Fruit fly (Drosophila melanogaster) whole organism, embryonic: ENCODE measurements around the gene CG8142.
A peak's percentile ranks its signal among the peaks of the same experiment; 100 is the strongest.

Experiments used
- CG10274 ChIP-seq: fragments of 200-800 bp; sonication (Bioruptor generic); optimal IDR thresholded peaks from 3 replicates; lab custom pipeline; 2017; ENCODE audit warnings: missing biosample characterization, mild to moderate bottlenecking, missing genetic modification characterization
- CG10462 ChIP-seq: fragments of 200-800 bp; sonication (Bioruptor generic); optimal IDR thresholded peaks from 2 replicates; lab custom pipeline; 2016; ENCODE audit warnings: missing biosample characterization, missing genetic modification characterization
- CG11085 ChIP-seq: fragments of 200-800 bp; sonication (Bioruptor generic); IDR thresholded peaks from 2 replicates; pipeline ENCODE4 v1.3.6; 2022; ENCODE audit warnings: missing biosample characterization, missing genetic modification characterization
- CG11093 ChIP-seq: fragments of 200-800 bp; sonication (Bioruptor generic); IDR thresholded peaks from 3 replicates; pipeline ENCODE4 v1.3.6; 2022; ENCODE audit warnings: missing biosample characterization, missing genetic modification characterization
- CG13287 ChIP-seq: fragments of 200-800 bp; sonication (Bioruptor generic); IDR thresholded peaks from 2 replicates; pipeline ENCODE4 v1.3.6; 2022; ENCODE audit warnings: missing biosample characterization, missing genetic modification characterization; ENCODE audit not compliant: partially characterized antibody
- CG13424 ChIP-seq: fragments of 200-800 bp; sonication (Bioruptor generic); optimal IDR thresholded peaks from 2 replicates; lab custom pipeline; 2019; ENCODE audit warnings: missing biosample characterization, mild to moderate bottlenecking, missing genetic modification characterization, moderate library complexity
- CG13894 ChIP-seq: fragments of 200-800 bp; sonication (Bioruptor generic); optimal IDR thresholded peaks from 3 replicates; lab custom pipeline; 2018; ENCODE audit warnings: missing biosample characterization, mild to moderate bottlenecking, missing genetic modification characterization, moderate library complexity
- CG15696 ChIP-seq: fragments of 200-800 bp; sonication (Bioruptor generic); optimal IDR thresholded peaks from 2 replicates; lab custom pipeline; 2019; ENCODE audit warnings: missing biosample characterization, mild to moderate bottlenecking, missing genetic modification characterization, moderate library complexity
- CG1647 ChIP-seq: fragments of 200-800 bp; sonication (Bioruptor generic); optimal IDR thresholded peaks from 3 replicates; lab custom pipeline; 2016; ENCODE audit warnings: missing biosample characterization, missing genetic modification characterization
- CG16815 ChIP-seq: fragments of 200-800 bp; sonication (Bioruptor generic); optimal IDR thresholded peaks from 3 replicates; lab custom pipeline; 2017; ENCODE audit warnings: missing biosample characterization, mild to moderate bottlenecking, missing genetic modification characterization
- CG18764 ChIP-seq: fragments of 200-800 bp; sonication (Bioruptor generic); optimal IDR thresholded peaks from 3 replicates; lab custom pipeline; 2016; ENCODE audit warnings: missing biosample characterization, missing genetic modification characterization
- CG2120 ChIP-seq: fragments of 200-800 bp; sonication (Bioruptor generic); optimal IDR thresholded peaks from 3 replicates; lab custom pipeline; 2016; ENCODE audit warnings: missing biosample characterization, missing genetic modification characterization
- CG2129 ChIP-seq: fragments of 200-800 bp; sonication (Bioruptor generic); IDR thresholded peaks from 2 replicates; pipeline ENCODE4 v1.3.6; 2022; ENCODE audit warnings: missing biosample characterization, missing genetic modification characterization; ENCODE audit not compliant: partially characterized antibody
- CG31365 ChIP-seq: fragments of 200-800 bp; sonication (Bioruptor generic); optimal IDR thresholded peaks from 2 replicates; lab custom pipeline; 2018; ENCODE audit warnings: missing biosample characterization, mild to moderate bottlenecking, missing genetic modification characterization
- CG42726 ChIP-seq: fragments of 200-800 bp; sonication (Bioruptor generic); IDR thresholded peaks from 2 replicates; pipeline ENCODE4 v1.3.6; 2022; ENCODE audit warnings: missing biosample characterization, missing genetic modification characterization; ENCODE audit not compliant: partially characterized antibody
- CG4404 ChIP-seq: fragments of 200-800 bp; sonication (Bioruptor generic); IDR thresholded peaks from 2 replicates; pipeline ENCODE4 v1.3.6; 2022; ENCODE audit warnings: missing biosample characterization, missing genetic modification characterization
- CG6654 ChIP-seq: fragments of 200-800 bp; sonication (Bioruptor generic); optimal IDR thresholded peaks from 2 replicates; lab custom pipeline; 2017; ENCODE audit warnings: missing biosample characterization, mild to moderate bottlenecking, missing genetic modification characterization
- CG6791 ChIP-seq: fragments of 200-800 bp; sonication (Bioruptor generic); IDR thresholded peaks from 3 replicates; pipeline ENCODE4 v1.3.6; 2022; ENCODE audit warnings: missing biosample characterization, missing genetic modification characterization; ENCODE audit not compliant: partially characterized antibody
- CG7271 ChIP-seq: fragments of 200-800 bp; sonication (Bioruptor generic); optimal IDR thresholded peaks from 2 replicates; lab custom pipeline; 2018; ENCODE audit warnings: missing biosample characterization, mild to moderate bottlenecking, missing genetic modification characterization, moderate library complexity
- D19B ChIP-seq: fragments of 200-800 bp; sonication (Bioruptor generic); optimal IDR thresholded peaks from 2 replicates; lab custom pipeline; 2017; ENCODE audit warnings: missing biosample characterization, mild to moderate bottlenecking, missing genetic modification characterization
- Dp ChIP-seq: fragments of 200-800 bp; sonication (Bioruptor generic); optimal IDR thresholded peaks from 2 replicates; lab custom pipeline; 2018; ENCODE audit warnings: missing biosample characterization, mild to moderate bottlenecking, missing genetic modification characterization, moderate library complexity
- Hey ChIP-seq: fragments of 200-800 bp; sonication (Bioruptor generic); optimal IDR thresholded peaks from 3 replicates; lab custom pipeline; 2018; ENCODE audit warnings: missing biosample characterization, mild to moderate bottlenecking, missing genetic modification characterization
- Hmx ChIP-seq: fragments of 200-800 bp; sonication (Bioruptor generic); optimal IDR thresholded peaks from 2 replicates; lab custom pipeline; 2016; ENCODE audit warnings: missing biosample characterization, missing genetic modification characterization
- Hr78 ChIP-seq, 2 experiments: fragments of 200-800 bp in 1 of 2; fragments of >200 bp in 1 of 2; sonication (Bioruptor generic) in 1 of 2; optimal IDR thresholded peaks; 2 replicates each; lab custom pipeline; 2017 to 2019; ENCODE audit warnings: missing biosample characterization in 2 of 2, missing genetic modification characterization in 2 of 2, mild to moderate bottlenecking in 1 of 2, moderate library complexity in 1 of 2
- Nf-YA ChIP-seq: fragments of 200-800 bp; sonication (Bioruptor generic); IDR thresholded peaks from 2 replicates; pipeline ENCODE4 v1.3.6; 2022; ENCODE audit warnings: missing biosample characterization, missing genetic modification characterization
- Poxn ChIP-seq: fragments of 200-800 bp; sonication (Bioruptor generic); IDR thresholded peaks from 2 replicates; pipeline ENCODE4 v1.3.6; 2022; ENCODE audit warnings: missing biosample characterization, missing genetic modification characterization
- Scr ChIP-seq: fragments of 200-800 bp; sonication (Bioruptor generic); IDR thresholded peaks from 2 replicates; pipeline ENCODE4 v1.3.6; 2022; ENCODE audit warnings: missing biosample characterization, missing genetic modification characterization; ENCODE audit not compliant: partially characterized antibody
- Trl ChIP-seq, 3 experiments: fragments of >200 bp in 2 of 3; fragments of 200-800 bp in 1 of 3; sonication (Bioruptor generic) in 1 of 3; optimal IDR thresholded peaks; 2 replicates in 1 of 3; 3 replicates in 2 of 3; lab custom pipeline; 2016 to 2017; ENCODE audit warnings: missing biosample characterization in 1 of 3, missing genetic modification characterization in 1 of 3
- abd-A ChIP-seq: fragments of 200-800 bp; sonication (Bioruptor generic); optimal IDR thresholded peaks from 3 replicates; lab custom pipeline; 2019; ENCODE audit warnings: missing biosample characterization, mild to moderate bottlenecking, missing genetic modification characterization, moderate library complexity
- ara ChIP-seq: fragments of 200-800 bp; sonication (Bioruptor generic); IDR thresholded peaks from 2 replicates; pipeline ENCODE4 v1.3.6; 2022; ENCODE audit warnings: missing biosample characterization, missing genetic modification characterization
- bowl ChIP-seq: fragments of 200-800 bp; sonication (Bioruptor generic); IDR thresholded peaks from 2 replicates; pipeline ENCODE4 v1.3.6; 2022; ENCODE audit warnings: missing biosample characterization, missing genetic modification characterization
- btn ChIP-seq: fragments of 200-800 bp; sonication (Bioruptor generic); optimal IDR thresholded peaks from 2 replicates; lab custom pipeline; 2016; ENCODE audit warnings: missing biosample characterization, missing genetic modification characterization
- cato ChIP-seq: fragments of 200-800 bp; sonication (Bioruptor generic); optimal IDR thresholded peaks from 2 replicates; lab custom pipeline; 2016; ENCODE audit warnings: missing biosample characterization, missing genetic modification characterization, borderline replicate concordance
- dmrt11E ChIP-seq: fragments of 200-800 bp; sonication (Bioruptor generic); optimal IDR thresholded peaks from 3 replicates; lab custom pipeline; 2018; ENCODE audit warnings: missing biosample characterization, mild to moderate bottlenecking, missing genetic modification characterization, moderate library complexity
- eve ChIP-seq, 2 experiments: fragments of >200 bp; optimal IDR thresholded peaks; 2 replicates each; lab custom pipeline; 2017; ENCODE audit warnings: missing biosample characterization in 2 of 2, missing genetic modification characterization in 2 of 2
- fd3F ChIP-seq: fragments of 200-800 bp; sonication (Bioruptor generic); optimal IDR thresholded peaks from 2 replicates; lab custom pipeline; 2018; ENCODE audit warnings: missing biosample characterization, mild to moderate bottlenecking, missing genetic modification characterization, moderate library complexity
- fu2 ChIP-seq: fragments of 200-800 bp; sonication (Bioruptor generic); optimal IDR thresholded peaks from 2 replicates; lab custom pipeline; 2016; ENCODE audit warnings: missing biosample characterization, missing genetic modification characterization
- jing ChIP-seq: fragments of 200-800 bp; sonication (Bioruptor generic); optimal IDR thresholded peaks from 2 replicates; lab custom pipeline; 2018; ENCODE audit warnings: missing biosample characterization, mild to moderate bottlenecking, missing genetic modification characterization
- kay ChIP-seq: fragments of 200-800 bp; sonication (Bioruptor generic); optimal IDR thresholded peaks from 2 replicates; lab custom pipeline; 2016; ENCODE audit warnings: missing biosample characterization, missing genetic modification characterization
- lilli ChIP-seq: fragments of 200-800 bp; sonication (Bioruptor generic); optimal IDR thresholded peaks from 3 replicates; lab custom pipeline; 2016; ENCODE audit warnings: missing biosample characterization, missing genetic modification characterization
- lov ChIP-seq, 2 experiments: fragments of 200-800 bp in 1 of 2; fragments of >200 bp in 1 of 2; sonication (Bioruptor generic) in 1 of 2; IDR thresholded peaks in 1 of 2; optimal IDR thresholded peaks in 1 of 2; 2 replicates in 1 of 2; 3 replicates in 1 of 2; pipeline versions ENCODE4 v1.3.6 to Lab custom; 2017 to 2022; ENCODE audit warnings: missing biosample characterization in 1 of 2, missing genetic modification characterization in 1 of 2
- psq ChIP-seq: fragments of 200-800 bp; sonication (Bioruptor generic); optimal IDR thresholded peaks from 2 replicates; lab custom pipeline; 2017; ENCODE audit warnings: missing biosample characterization, missing genetic modification characterization
- ranshi ChIP-seq: fragments of 200-800 bp; sonication (Bioruptor generic); IDR thresholded peaks from 2 replicates; pipeline ENCODE4 v1.3.6; 2022; ENCODE audit warnings: missing biosample characterization, missing genetic modification characterization
- sens ChIP-seq: fragments of 200-800 bp; sonication (Bioruptor generic); peaks from one replicate; lab custom pipeline; 2016; ENCODE audit warnings: missing biosample characterization, missing genetic modification characterization
- slp2 ChIP-seq: fragments of 200-800 bp; sonication (Bioruptor generic); optimal IDR thresholded peaks from 2 replicates; lab custom pipeline; 2016; ENCODE audit warnings: missing biosample characterization, missing genetic modification characterization
- stc ChIP-seq: fragments of 200-800 bp; sonication (Bioruptor generic); IDR thresholded peaks from 2 replicates; pipeline ENCODE4 v1.3.6; 2022; ENCODE audit warnings: missing biosample characterization, missing genetic modification characterization
- tin ChIP-seq: fragments of 200-800 bp; sonication (Bioruptor generic); optimal IDR thresholded peaks from 3 replicates; lab custom pipeline; 2016; ENCODE audit warnings: missing biosample characterization, missing genetic modification characterization
- zen ChIP-seq: fragments of 200-800 bp; sonication (Bioruptor generic); optimal IDR thresholded peaks from 3 replicates; lab custom pipeline; 2018; ENCODE audit warnings: missing biosample characterization, mild to moderate bottlenecking, missing genetic modification characterization, moderate library complexity
- zf30C ChIP-seq: fragments of 200-800 bp; sonication (Bioruptor generic); optimal IDR thresholded peaks from 3 replicates; lab custom pipeline; 2018; ENCODE audit warnings: missing biosample characterization, mild to moderate bottlenecking, missing genetic modification characterization

CG8142 gene

dm6 chrX:17799070-17799802 lies 45.3 kb downstream of the CG8142 start (continued):
- TF ChIP-seq Trl (optimal IDR thresholded peaks at IDR 0.05; lab: Kevin White, UChicago) (no peak), Trl (GFP tag; optimal IDR thresholded peaks at IDR 0.05; lab: Kevin White, UChicago) (no peak), lov (optimal IDR thresholded peaks at IDR 0.05; lab: Kevin White, UChicago) (no peak), lov (GFP tag; IDR thresholded peaks at IDR 0.05; lab: Robert Waterston, UW) (no peak), CG11085 (GFP tag; lab: Robert Waterston, UW) (no peak), eve (GFP tag; optimal IDR thresholded peaks at IDR 0.05; lab: Kevin White, UChicago) (no peak), CG13424 (tag; lab: Kevin White, UChicago) (peak; percentile 38), CG10462 (GFP tag; lab: Kevin White, UChicago) (no peak), CG11093 (no peak), stc (GFP tag; lab: Robert Waterston, UW) (no peak), Dp (GFP tag; lab: Kevin White, UChicago) (no peak), zen (tag; lab: Kevin White, UChicago) (no peak), CG4404 (GFP tag; lab: Robert Waterston, UW) (peak; percentile 38; the same call in 1 of the 2 replicates), Hr78 (GFP tag; optimal IDR thresholded peaks at IDR 0.05; lab: Kevin White, UChicago) (no peak), CG10274 (GFP tag; lab: Kevin White, UChicago) (peak; percentile 89), CG42726 (no peak), btn (GFP tag; lab: Kevin White, UChicago) (no peak), Hey (tag; lab: Kevin White, UChicago) (no peak), zf30C (no peak), psq (no peak), dmrt11E (tag; lab: Kevin White, UChicago) (peak; percentile 65), CG6654 (GFP tag; lab: Kevin White, UChicago) (no peak), bowl (GFP tag; lab: Robert Waterston, UW) (no peak), jing (GFP tag; lab: Kevin White, UChicago) (peak; percentile 15), CG2120 (peak; percentile 7), slp2 (GFP tag; lab: Kevin White, UChicago) (no peak), CG15696 (tag; lab: Kevin White, UChicago) (peak; percentile 26), kay (GFP tag; lab: Kevin White, UChicago) (no peak), Hmx (GFP tag; lab: Kevin White, UChicago) (no peak), CG2129 (GFP tag; lab: Robert Waterston, UW) (no peak), fu2 (GFP tag; lab: Kevin White, UChicago) (no peak), CG13894 (tag; lab: Kevin White, UChicago) (no peak), CG31365 (tag; lab: Kevin White, UChicago) (no peak), CG13287 (no peak), Poxn (GFP tag; lab: Robert Waterston, UW) (no peak), fd3F (GFP tag; lab: Kevin White, UChicago) (no peak), CG18764 (GFP tag; lab: Kevin White, UChicago) (no peak), ranshi (GFP tag; lab: Robert Waterston, UW) (no peak), Nf-YA (GFP tag; lab: Robert Waterston, UW) (no peak), ara (GFP tag; lab: Robert Waterston, UW) (no peak), CG16815 (GFP tag; lab: Kevin White, UChicago) (peak; percentile 22), CG6791 (GFP tag; lab: Robert Waterston, UW) (no peak), cato (GFP tag; lab: Kevin White, UChicago) (no peak), D19B (no peak), Scr (no peak), CG1647 (GFP tag; lab: Kevin White, UChicago) (no peak), abd-A (tag; lab: Kevin White, UChicago) (no peak), lilli (GFP tag; lab: Kevin White, UChicago) (no peak), tin (no peak), sens (GFP tag; lab: Kevin White, UChicago) (peak; percentile 74), CG7271 (tag; lab: Kevin White, UChicago) (no peak)
